Worm (Caenorhabditis elegans) whole organism, late embryonic: ENCODE measurements around the gene pals-22.

Source experiments
- C08G9.2 ChIP-seq: sonication (generic microtip); optimal IDR thresholded peaks from 2 replicates; lab custom pipeline; 2016; ENCODE audit warnings: mild to moderate bottlenecking, missing genetic modification characterization, moderate library complexity, missing compliant biosample characterization
- C38D4.7 ChIP-seq: fragments of 200-800 bp; sonication (Bioruptor generic); optimal IDR thresholded peaks from 2 replicates; lab custom pipeline; 2018; ENCODE audit warnings: mild to moderate bottlenecking, missing genetic modification characterization, moderate library complexity, missing compliant biosample characterization
- F13H6.1 ChIP-seq: sonication (generic microtip); optimal IDR thresholded peaks from 2 replicates; lab custom pipeline; 2016; ENCODE audit warnings: missing genetic modification characterization, missing compliant biosample characterization
- K02D7.2 ChIP-seq: sonication (generic microtip); optimal IDR thresholded peaks from 2 replicates; lab custom pipeline; 2017; ENCODE audit warnings: mild to moderate bottlenecking, missing genetic modification characterization, missing compliant biosample characterization
- K09A11.1 ChIP-seq: sonication (generic microtip); optimal IDR thresholded peaks from 2 replicates; lab custom pipeline; 2017; ENCODE audit warnings: antibody characterized with exemption, mild to moderate bottlenecking, missing genetic modification characterization, missing compliant biosample characterization; ENCODE audit not compliant: insufficient read depth
- T23F11.4 ChIP-seq: fragments of 200-800 bp; sonication (Bioruptor generic); optimal IDR thresholded peaks from 2 replicates; lab custom pipeline; 2018; ENCODE audit warnings: mild to moderate bottlenecking, missing genetic modification characterization, missing compliant biosample characterization
- Y22D7AL.16 ChIP-seq: sonication (generic microtip); optimal IDR thresholded peaks from 2 replicates; lab custom pipeline; 2016; ENCODE audit warnings: missing genetic modification characterization, missing compliant biosample characterization
- ceh-18 ChIP-seq: sonication (generic microtip); optimal IDR thresholded peaks from 2 replicates; lab custom pipeline; 2016; ENCODE audit warnings: missing genetic modification characterization, missing compliant biosample characterization
- ceh-22 ChIP-seq: sonication (generic microtip); optimal IDR thresholded peaks from 2 replicates; lab custom pipeline; 2017; ENCODE audit warnings: missing biosample characterization, missing genetic modification characterization
- ceh-30 ChIP-seq: fragments of 150-350 bp; optimal IDR thresholded peaks from 2 replicates; lab custom pipeline; 2014; ENCODE audit warnings: missing biosample characterization, missing genetic modification characterization
- ceh-31 ChIP-seq: sonication (generic microtip); optimal IDR thresholded peaks from 2 replicates; lab custom pipeline; 2016; ENCODE audit warnings: missing genetic modification characterization, missing compliant biosample characterization
- ceh-34 ChIP-seq: sonication (generic microtip); optimal IDR thresholded peaks from 2 replicates; lab custom pipeline; 2016; ENCODE audit warnings: mild to moderate bottlenecking, missing genetic modification characterization, missing compliant biosample characterization
- ceh-45 ChIP-seq: fragments of 200-800 bp; sonication (Bioruptor generic); IDR thresholded peaks from 2 replicates; pipeline ENCODE4 v1.3.6; 2022; ENCODE audit warnings: missing genetic modification reagents, missing genetic modification characterization, missing compliant biosample characterization
- ceh-6 ChIP-seq: fragments of 200-800 bp; sonication (Bioruptor generic); optimal IDR thresholded peaks from 2 replicates; lab custom pipeline; 2018; ENCODE audit warnings: mild to moderate bottlenecking, missing genetic modification characterization, missing compliant biosample characterization
- che-1 ChIP-seq: sonication (generic microtip); optimal IDR thresholded peaks from 2 replicates; lab custom pipeline; 2016; ENCODE audit warnings: mild to moderate bottlenecking, missing genetic modification characterization, missing compliant biosample characterization
- dmd-4 ChIP-seq: sonication (generic microtip); optimal IDR thresholded peaks from 2 replicates; lab custom pipeline; 2016; ENCODE audit warnings: borderline replicate concordance, missing genetic modification characterization, missing compliant biosample characterization
- elt-2 ChIP-seq: sonication (generic microtip); optimal IDR thresholded peaks from 2 replicates; lab custom pipeline; 2016; ENCODE audit warnings: missing genetic modification reagents, missing genetic modification characterization, missing compliant biosample characterization
- elt-4 ChIP-seq: sonication (generic microtip); optimal IDR thresholded peaks from 2 replicates; lab custom pipeline; 2016; ENCODE audit warnings: missing genetic modification characterization, missing compliant biosample characterization
- ets-4 ChIP-seq: sonication (generic microtip); optimal IDR thresholded peaks from 2 replicates; lab custom pipeline; 2016; ENCODE audit warnings: missing genetic modification characterization, missing compliant biosample characterization
- eyg-1 ChIP-seq: sonication (generic microtip); optimal IDR thresholded peaks from 2 replicates; lab custom pipeline; 2016; ENCODE audit warnings: missing genotype, missing genetic modification characterization, missing compliant biosample characterization
- fax-1 ChIP-seq: sonication (generic microtip); optimal IDR thresholded peaks from 2 replicates; lab custom pipeline; 2016; ENCODE audit warnings: missing genotype, missing genetic modification characterization, missing compliant biosample characterization
- fkh-6 ChIP-seq: sonication (generic microtip); optimal IDR thresholded peaks from 2 replicates; lab custom pipeline; 2016; ENCODE audit warnings: missing genetic modification characterization, missing compliant biosample characterization
- lim-6 ChIP-seq: sonication (generic microtip); optimal IDR thresholded peaks from 2 replicates; lab custom pipeline; 2016; ENCODE audit warnings: missing genetic modification characterization, missing compliant biosample characterization
- lin-11 ChIP-seq: fragments of 200-800 bp; sonication (Bioruptor generic); optimal IDR thresholded peaks from 2 replicates; lab custom pipeline; 2018; ENCODE audit warnings: mild to moderate bottlenecking, missing genetic modification characterization, missing compliant biosample characterization
- madf-2 ChIP-seq: sonication (generic microtip); optimal IDR thresholded peaks from 2 replicates; lab custom pipeline; 2017; ENCODE audit warnings: missing genetic modification characterization, missing compliant biosample characterization
- nhr-232 ChIP-seq: sonication (generic microtip); optimal IDR thresholded peaks from 2 replicates; lab custom pipeline; 2016; ENCODE audit warnings: missing genetic modification characterization, missing compliant biosample characterization
- pag-3 ChIP-seq: sonication (generic microtip); optimal IDR thresholded peaks from 2 replicates; lab custom pipeline; 2016; ENCODE audit warnings: missing compliant biosample characterization, missing genetic modification characterization, borderline replicate concordance
- pat-9 ChIP-seq: fragments of 200-800 bp; sonication (Bioruptor generic); optimal IDR thresholded peaks from 2 replicates; lab custom pipeline; 2018; ENCODE audit warnings: mild to moderate bottlenecking, missing genetic modification characterization, moderate library complexity, missing compliant biosample characterization
- pha-2 ChIP-seq: sonication (generic microtip); optimal IDR thresholded peaks from 2 replicates; lab custom pipeline; 2017; ENCODE audit warnings: mild to moderate bottlenecking, missing genetic modification characterization, missing compliant biosample characterization
- ref-2 ChIP-seq: sonication (generic microtip); optimal IDR thresholded peaks from 2 replicates; lab custom pipeline; 2016; ENCODE audit warnings: missing genetic modification characterization, missing compliant biosample characterization
- sox-2 ChIP-seq: fragments of 200-800 bp; sonication (Bioruptor generic); IDR thresholded peaks from 2 replicates; pipeline ENCODE4 v1.3.6; 2022; ENCODE audit warnings: missing genetic modification reagents, missing genetic modification characterization, missing compliant biosample characterization
- sox-4 ChIP-seq: sonication (generic microtip); optimal IDR thresholded peaks from 2 replicates; lab custom pipeline; 2017; ENCODE audit warnings: mild to moderate bottlenecking, missing genetic modification characterization, inconsistent platforms, missing compliant biosample characterization
- tbx-7 ChIP-seq: sonication (generic microtip); optimal IDR thresholded peaks from 2 replicates; lab custom pipeline; 2016; ENCODE audit warnings: missing genotype, missing genetic modification characterization, missing compliant biosample characterization
- ttx-3 ChIP-seq: sonication (generic microtip); optimal IDR thresholded peaks from 2 replicates; lab custom pipeline; 2016; ENCODE audit warnings: missing genetic modification reagents, missing genetic modification characterization, missing compliant biosample characterization
- unc-42 ChIP-seq: sonication (generic microtip); optimal IDR thresholded peaks from 2 replicates; lab custom pipeline; 2016; ENCODE audit warnings: missing genotype, missing genetic modification characterization, missing compliant biosample characterization

The pals-22 gene

DNA sequence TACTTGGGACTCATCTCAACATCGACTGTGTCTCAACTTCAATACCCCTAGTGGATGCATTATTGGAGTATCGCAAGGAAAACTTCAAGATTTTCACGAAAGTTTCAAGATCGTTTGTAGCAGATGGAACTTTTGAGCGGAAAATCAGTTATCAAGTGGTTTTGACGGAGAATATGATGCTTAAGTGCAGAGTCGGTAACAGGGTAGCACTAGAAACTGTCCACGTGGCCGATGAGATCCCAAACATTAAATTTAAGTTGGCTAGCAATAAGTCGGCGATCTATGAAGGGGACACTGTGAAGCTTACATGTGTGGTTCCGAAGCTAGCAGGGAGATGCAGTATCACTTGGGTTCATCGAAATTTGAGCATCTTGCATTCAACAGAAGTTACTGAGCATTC, 26.9 kb downstream of the pals-22 start:
- TF ChIP-seq Y22D7AL.16 (tag; lab: Kevin White, UChicago) (no peak), ceh-18 (tag; lab: Kevin White, UChicago) (no peak), T23F11.4 (GFP tag; lab: Kevin White, UChicago) (no peak), lin-11 (no peak), ttx-3 (tag; lab: Kevin White, UChicago) (no peak), lim-6 (tag; lab: Kevin White, UChicago) (no peak), pag-3 (tag; lab: Kevin White, UChicago) (no peak)

- TF ChIP-seq dmd-4 (tag; lab: Kevin White, UChicago): no peak
- TF ChIP-seq fkh-6: no peak
- no peak for TF ChIP-seq F13H6.1 (tag; lab: Kevin White, UChicago)
- TF ChIP-seq lim-6 (tag; lab: Kevin White, UChicago): peak; percentile 3
- no peak for TF ChIP-seq ref-2 (tag; lab: Kevin White, UChicago)
- TF ChIP-seq ceh-34 (tag; lab: Kevin White, UChicago): no peak
- TF ChIP-seq ceh-22 (tag; lab: Kevin White, UChicago): no peak
- TF ChIP-seq, all 69 proteins: peak for 1
Observed at ce11 chrIII:159665-160064, 27.4 kb downstream of the pals-22 start.

DNA sequence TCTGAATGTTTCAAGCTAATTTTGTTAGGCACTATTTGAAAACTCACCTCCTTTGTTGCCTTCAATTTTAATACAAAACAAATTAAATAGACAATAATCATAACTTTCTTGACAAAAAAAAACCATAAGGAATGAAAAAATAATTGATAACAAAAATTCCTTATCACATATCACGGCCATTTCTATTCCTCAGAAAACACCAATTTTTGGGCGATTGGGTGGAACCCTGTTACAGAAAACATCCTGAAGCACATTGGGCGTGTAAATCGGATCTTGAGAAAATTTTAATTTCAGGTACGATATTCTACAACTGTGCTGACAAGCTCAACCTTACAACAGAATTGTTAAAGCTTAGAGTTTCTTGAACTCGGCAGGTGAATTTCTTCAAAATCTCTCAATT, 32.6 kb downstream of the pals-22 start, which contains the start of gene F40G9.8:
Gene F40G9.8 (minus strand): TSS at position 101 of the 400 bp plus-strand sequence.
- TF ChIP-seq ceh-34 (tag; lab: Kevin White, UChicago) (no peak), C38D4.7 (GFP tag; lab: Kevin White, UChicago) (no peak), sox-2 (GFP tag; lab: Robert Waterston, UW) (no peak), unc-42 (tag; lab: Kevin White, UChicago) (no peak), pha-2 (tag; lab: Kevin White, UChicago) (no peak), tbx-7 (tag; lab: Kevin White, UChicago) (no peak), ceh-30 (no peak)

- TF ChIP-seq sox-4 (tag; lab: Kevin White, UChicago): no peak
- no peak for TF ChIP-seq ttx-3 (tag; lab: Kevin White, UChicago)
- no peak for TF ChIP-seq pat-9 (tag; lab: Kevin White, UChicago)
- no peak for TF ChIP-seq madf-2
- TF ChIP-seq ceh-6 (GFP tag; lab: Kevin White, UChicago): no peak
- TF ChIP-seq ref-2 (tag; lab: Kevin White, UChicago): no peak
- no peak for TF ChIP-seq ceh-45 (GFP tag; lab: Robert Waterston, UW)
- no peak for TF ChIP-seq fax-1 (tag; lab: Kevin White, UChicago)
Observed at ce11 chrIII:165390-165789, 33.2 kb downstream of the pals-22 start, which contains the start of gene F40G9.7. Gene F40G9.7, plus strand, starts transcription at chrIII:165690.

- TF ChIP-seq elt-4: peak; percentile 35
Observed at ce11 chrIII:168376-168775, 36.2 kb downstream of the pals-22 start.

- TF ChIP-seq K09A11.1 (tag; lab: Kevin White, UChicago) (no peak), sox-4 (tag; lab: Kevin White, UChicago) (no peak), K02D7.2 (no peak), ceh-6 (GFP tag; lab: Kevin White, UChicago) (no peak), nhr-232 (tag; lab: Kevin White, UChicago) (no peak), ceh-22 (tag; lab: Kevin White, UChicago) (no peak), eyg-1 (tag; lab: Kevin White, UChicago) (no peak), lim-6 (tag; lab: Kevin White, UChicago) (no peak), C38D4.7 (GFP tag; lab: Kevin White, UChicago) (no peak), che-1 (tag; lab: Kevin White, UChicago) (no peak), ceh-31 (tag; lab: Kevin White, UChicago) (no peak), C08G9.2 (no peak), ceh-34 (tag; lab: Kevin White, UChicago) (no peak), pag-3 (tag; lab: Kevin White, UChicago) (no peak), ets-4 (tag; lab: Kevin White, UChicago) (no peak), elt-2 (tag; lab: Kevin White, UChicago) (no peak)
- TF ChIP-seq, all 69 proteins: peak for 0
Observed at ce11 chrIII:169478-169877, 37.3 kb downstream of the pals-22 start, which contains the start of gene F40G9.18. Gene F40G9.18, minus strand, starts transcription at chrIII:169578.
